Fruit fly (Drosophila melanogaster) whole organism, embryonic: ENCODE measurements around the gene CG3198.

ENCODE experiments used
- Ada2b ChIP-seq: fragments of 200-800 bp; sonication (Bioruptor generic); IDR thresholded peaks from 2 replicates; pipeline ENCODE4 v1.3.6; 2022; ENCODE audit warnings: missing biosample characterization, missing genetic modification characterization
- Awh ChIP-seq: fragments of 200-800 bp; sonication (Bioruptor generic); IDR thresholded peaks from 2 replicates; pipeline ENCODE4, ENCODE4 v1.3.6; 2022; ENCODE audit warnings: missing biosample characterization, missing genetic modification characterization
- CG10431 ChIP-seq: fragments of 200-800 bp; sonication (Bioruptor generic); optimal IDR thresholded peaks from 3 replicates; lab custom pipeline; 2018; ENCODE audit warnings: missing biosample characterization, mild to moderate bottlenecking, missing genetic modification characterization
- CG10654 ChIP-seq: fragments of 200-800 bp; sonication (Bioruptor generic); optimal IDR thresholded peaks from 2 replicates; lab custom pipeline; 2016; ENCODE audit warnings: missing biosample characterization, missing genetic modification characterization
- CG11247 ChIP-seq: fragments of 200-800 bp; sonication (Bioruptor generic); IDR thresholded peaks from 2 replicates; pipeline ENCODE4 v1.3.6; 2022; ENCODE audit warnings: missing biosample characterization, missing genetic modification characterization
- CG12299 ChIP-seq: fragments of 200-800 bp; sonication (Bioruptor generic); optimal IDR thresholded peaks from 2 replicates; lab custom pipeline; 2018; ENCODE audit warnings: missing biosample characterization, mild to moderate bottlenecking, missing genetic modification characterization
- CG12769 ChIP-seq: fragments of 200-800 bp; sonication (Bioruptor generic); optimal IDR thresholded peaks from 2 replicates; lab custom pipeline; 2019; ENCODE audit warnings: missing biosample characterization, mild to moderate bottlenecking, missing genetic modification characterization, moderate library complexity
- CG15479 ChIP-seq: fragments of 200-800 bp; sonication (Bioruptor generic); optimal IDR thresholded peaks from 3 replicates; lab custom pipeline; 2019; ENCODE audit warnings: missing biosample characterization, mild to moderate bottlenecking, missing genetic modification characterization, moderate library complexity
- CG16863 ChIP-seq: fragments of 200-800 bp; sonication (Bioruptor generic); optimal IDR thresholded peaks from 3 replicates; lab custom pipeline; 2016; ENCODE audit warnings: missing biosample characterization, missing genetic modification characterization
- CG1792 ChIP-seq: fragments of 200-800 bp; sonication (Bioruptor generic); optimal IDR thresholded peaks from 2 replicates; lab custom pipeline; 2016; ENCODE audit warnings: missing biosample characterization, missing genetic modification characterization
- CG18262 ChIP-seq: fragments of 200-800 bp; optimal IDR thresholded peaks from 3 replicates; lab custom pipeline; 2019; ENCODE audit warnings: missing biosample characterization, mild to moderate bottlenecking, missing genetic modification characterization, moderate library complexity
- CG18619 ChIP-seq: fragments of 200-800 bp; sonication (Bioruptor generic); optimal IDR thresholded peaks from 3 replicates; lab custom pipeline; 2017; ENCODE audit warnings: missing biosample characterization, mild to moderate bottlenecking, missing genetic modification characterization
- CG2889 ChIP-seq: fragments of 200-800 bp; sonication (Bioruptor generic); IDR thresholded peaks from 3 replicates; pipeline ENCODE4 v1.3.6; 2022; ENCODE audit warnings: missing biosample characterization, missing genetic modification characterization
- CG4424 ChIP-seq: fragments of 200-800 bp; sonication (Bioruptor generic); optimal IDR thresholded peaks from 3 replicates; lab custom pipeline; 2016; ENCODE audit warnings: missing biosample characterization, missing genetic modification characterization
- CG4820 ChIP-seq: fragments of 200-800 bp; sonication (Bioruptor generic); optimal IDR thresholded peaks from 3 replicates; lab custom pipeline; 2016; ENCODE audit warnings: missing biosample characterization, missing genetic modification characterization
- CG7556 ChIP-seq: fragments of 200-800 bp; sonication (Bioruptor generic); optimal IDR thresholded peaks from 2 replicates; lab custom pipeline; 2017; ENCODE audit warnings: missing biosample characterization, mild to moderate bottlenecking, missing genetic modification characterization
- CG9817 ChIP-seq: fragments of 200-800 bp; sonication (Bioruptor generic); optimal IDR thresholded peaks from 2 replicates; lab custom pipeline; 2018; ENCODE audit warnings: missing biosample characterization, mild to moderate bottlenecking, missing genetic modification characterization, moderate library complexity
- CG9876 ChIP-seq: fragments of 200-800 bp; sonication (Bioruptor generic); optimal IDR thresholded peaks from 2 replicates; lab custom pipeline; 2016; ENCODE audit warnings: missing biosample characterization, missing genetic modification characterization
- E2f1 ChIP-seq: fragments of 200-800 bp; sonication (Bioruptor generic); IDR thresholded peaks from 2 replicates; pipeline ENCODE4 v1.3.6; 2022; ENCODE audit warnings: missing biosample characterization, missing genetic modification characterization
- E2f2 ChIP-seq: fragments of 200-800 bp; sonication (Bioruptor generic); IDR thresholded peaks from 2 replicates; pipeline ENCODE4 v1.3.6; 2022; ENCODE audit warnings: missing biosample characterization, missing genetic modification characterization
- Fer3 ChIP-seq: fragments of 200-800 bp; sonication (Bioruptor generic); optimal IDR thresholded peaks from 2 replicates; lab custom pipeline; 2018; ENCODE audit warnings: missing biosample characterization, mild to moderate bottlenecking, missing genetic modification characterization, moderate library complexity
- H2.0 ChIP-seq: fragments of 200-800 bp; sonication (Bioruptor generic); IDR thresholded peaks from 2 replicates; pipeline ENCODE4 v1.3.6; 2022; ENCODE audit warnings: missing biosample characterization, missing genetic modification characterization
- HLHmδ ChIP-seq: fragments of 200-800 bp; sonication (Bioruptor generic); optimal IDR thresholded peaks from 2 replicates; lab custom pipeline; 2018; ENCODE audit warnings: missing biosample characterization, mild to moderate bottlenecking, missing genetic modification characterization, moderate library complexity
- Hr51 ChIP-seq, 2 experiments: fragments of 200-800 bp; sonication (Bioruptor generic); optimal IDR thresholded peaks; 2 replicates in 1 of 2; 3 replicates in 1 of 2; lab custom pipeline; 2016 to 2018; ENCODE audit warnings: missing biosample characterization in 2 of 2, missing genetic modification characterization in 2 of 2, mild to moderate bottlenecking in 1 of 2, moderate library complexity in 1 of 2
- Jarid2 ChIP-seq: fragments of 200-800 bp; sonication (Bioruptor generic); optimal IDR thresholded peaks from 3 replicates; lab custom pipeline; 2017; ENCODE audit warnings: mild to moderate bottlenecking, missing biosample characterization, missing genetic modification reagents, missing genetic modification characterization
- NC2β ChIP-seq: fragments of 200-800 bp; sonication (Bioruptor generic); optimal IDR thresholded peaks from 2 replicates; lab custom pipeline; 2016; ENCODE audit warnings: missing biosample characterization, missing genetic modification characterization
- NfI ChIP-seq: fragments of 200-800 bp; sonication (Bioruptor generic); optimal IDR thresholded peaks from 3 replicates; lab custom pipeline; 2018; ENCODE audit warnings: missing biosample characterization, mild to moderate bottlenecking, missing genetic modification characterization, moderate library complexity
- Ptx1 ChIP-seq: fragments of 200-800 bp; sonication (Bioruptor generic); IDR thresholded peaks from 2 replicates; pipeline ENCODE4 v1.3.6; 2022; ENCODE audit warnings: missing biosample characterization, missing genetic modification characterization
- Rfx ChIP-seq: fragments of 200-800 bp; sonication (Bioruptor generic); IDR thresholded peaks from 2 replicates; pipeline ENCODE4 v1.3.6; 2022; ENCODE audit warnings: missing biosample characterization, missing genetic modification characterization
- az2 ChIP-seq: fragments of 200-800 bp; sonication (Bioruptor generic); optimal IDR thresholded peaks from 3 replicates; lab custom pipeline; 2016; ENCODE audit warnings: missing biosample characterization, missing genetic modification characterization
- bsh ChIP-seq, 2 experiments: fragments of 200-800 bp; sonication (Bioruptor generic); optimal IDR thresholded peaks; 2 replicates each; lab custom pipeline; 2017 to 2018; ENCODE audit warnings: mild to moderate bottlenecking in 2 of 2, missing biosample characterization in 2 of 2, missing genetic modification characterization in 2 of 2, moderate library complexity in 1 of 2
- chm ChIP-seq: fragments of 200-800 bp; sonication (Bioruptor generic); IDR thresholded peaks from 2 replicates; pipeline ENCODE4 v1.3.6; 2022; ENCODE audit warnings: missing biosample characterization, missing genetic modification characterization
- chn ChIP-seq: fragments of 200-800 bp; sonication (Bioruptor generic); optimal IDR thresholded peaks from 2 replicates; lab custom pipeline; 2016; ENCODE audit warnings: missing biosample characterization, missing genetic modification characterization
- cwo ChIP-seq: fragments of 200-800 bp; sonication (Bioruptor generic); optimal IDR thresholded peaks from 3 replicates; lab custom pipeline; 2017; ENCODE audit warnings: missing biosample characterization, missing genetic modification characterization, mild to moderate bottlenecking, moderate library complexity, missing genetic modification reagents
- da ChIP-seq: fragments of 200-800 bp; sonication (Bioruptor generic); optimal IDR thresholded peaks from 2 replicates; lab custom pipeline; 2016; ENCODE audit warnings: missing biosample characterization, missing genetic modification characterization
- dmrt99B ChIP-seq: fragments of 200-800 bp; sonication (Bioruptor generic); optimal IDR thresholded peaks from 2 replicates; lab custom pipeline; 2018; ENCODE audit warnings: missing biosample characterization, mild to moderate bottlenecking, missing genetic modification characterization, moderate library complexity
- dpn ChIP-seq, 2 experiments: fragments of 200-800 bp; sonication (Bioruptor generic); optimal IDR thresholded peaks; 3 replicates each; lab custom pipeline; 2016; ENCODE audit warnings: missing biosample characterization in 2 of 2, missing genetic modification characterization in 2 of 2
- fru ChIP-seq: fragments of >200 bp; optimal IDR thresholded peaks from 2 replicates; lab custom pipeline; 2017
- gfzf ChIP-seq: fragments of 200-800 bp; sonication (Bioruptor generic); optimal IDR thresholded peaks from 2 replicates; lab custom pipeline; 2016; ENCODE audit warnings: missing biosample characterization, mild to moderate bottlenecking, missing genetic modification characterization, moderate library complexity
- ham ChIP-seq: fragments of 200-800 bp; sonication (Bioruptor generic); IDR thresholded peaks from 2 replicates; pipeline ENCODE4 v1.3.6; 2022; ENCODE audit warnings: missing biosample characterization, missing genetic modification characterization
- lbe ChIP-seq: fragments of 200-800 bp; sonication (Bioruptor generic); optimal IDR thresholded peaks from 2 replicates; lab custom pipeline; 2016; ENCODE audit warnings: missing biosample characterization, mild to moderate bottlenecking, missing genetic modification characterization
- mam ChIP-seq: fragments of 200-800 bp; sonication (Bioruptor generic); optimal IDR thresholded peaks from 3 replicates; lab custom pipeline; 2016; ENCODE audit warnings: missing biosample characterization, missing genetic modification characterization
- nerfin-1 ChIP-seq: fragments of 200-800 bp; sonication (Bioruptor generic); optimal IDR thresholded peaks from 3 replicates; lab custom pipeline; 2019; ENCODE audit warnings: missing biosample characterization, mild to moderate bottlenecking, missing genetic modification characterization, moderate library complexity
- nerfin-2 ChIP-seq: fragments of 200-800 bp; sonication (Bioruptor generic); IDR thresholded peaks from 2 replicates; pipeline ENCODE4 v1.3.6; 2022; ENCODE audit warnings: missing biosample characterization, missing genetic modification characterization; ENCODE audit not compliant: partially characterized antibody
- p53 ChIP-seq: fragments of 200-800 bp; sonication (Bioruptor generic); optimal IDR thresholded peaks from 2 replicates; lab custom pipeline; 2016; ENCODE audit warnings: missing biosample characterization, missing genetic modification characterization
- phol ChIP-seq: fragments of 200-800 bp; sonication (Bioruptor generic); optimal IDR thresholded peaks from 3 replicates; lab custom pipeline; 2018; ENCODE audit warnings: missing biosample characterization, mild to moderate bottlenecking, missing genetic modification characterization, moderate library complexity
- scrt ChIP-seq: fragments of 200-800 bp; sonication (Bioruptor generic); optimal IDR thresholded peaks from 2 replicates; lab custom pipeline; 2018; ENCODE audit warnings: missing biosample characterization, mild to moderate bottlenecking, missing genetic modification characterization, moderate library complexity
- sisA ChIP-seq: fragments of 200-800 bp; sonication (Bioruptor generic); IDR thresholded peaks from 2 replicates; pipeline ENCODE4 v1.3.6; 2022; ENCODE audit warnings: missing biosample characterization, missing genetic modification characterization
- trem ChIP-seq: fragments of 200-800 bp; optimal IDR thresholded peaks from 3 replicates; lab custom pipeline; 2019; ENCODE audit warnings: missing biosample characterization, mild to moderate bottlenecking, missing genetic modification characterization, moderate library complexity
- vfl ChIP-seq: fragments of 200-800 bp; sonication (Bioruptor generic); optimal IDR thresholded peaks from 2 replicates; lab custom pipeline; 2016; ENCODE audit warnings: missing biosample characterization, missing genetic modification characterization

CG3198 gene

DNA sequence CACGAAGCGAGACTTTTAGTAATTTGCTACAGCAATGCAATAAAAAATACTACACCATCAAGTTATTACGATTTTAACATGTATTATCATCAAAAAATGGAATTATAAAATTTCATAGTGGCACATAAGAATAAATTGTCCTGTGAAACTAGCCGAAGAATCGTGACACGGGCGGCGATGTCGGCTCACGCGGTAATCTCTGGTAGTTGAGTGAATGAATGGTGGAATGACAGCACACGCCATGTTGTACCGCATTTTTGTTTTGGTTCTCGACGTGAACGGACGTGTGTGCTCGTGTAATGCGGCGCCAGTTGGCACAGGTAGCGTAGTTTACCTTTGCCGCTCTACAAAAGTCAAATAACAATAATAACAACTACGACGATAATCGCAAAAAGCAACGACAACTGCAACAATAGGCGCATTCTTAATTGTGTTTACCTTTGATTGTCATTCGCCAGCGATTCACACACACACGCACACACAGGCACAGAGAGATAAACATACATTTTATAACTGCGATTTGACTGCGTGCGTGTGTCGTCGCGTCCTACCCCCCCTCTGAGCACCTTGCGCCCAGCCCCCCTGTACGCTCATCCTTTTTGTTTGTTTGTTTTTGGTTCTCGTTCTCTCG, 25.6 kb upstream of the CG3198 start, which contains the start of gene CG14441 (continued):
- TF ChIP-seq dmrt99B (tag; lab: Kevin White, UChicago) = peak; percentile 56
- TF ChIP-seq dpn (GFP tag; optimal IDR thresholded peaks at IDR 0.05; lab: Kevin White, UChicago) = peak; percentile 5 to 21
- TF ChIP-seq bsh (GFP tag; optimal IDR thresholded peaks at IDR 0.05; lab: Kevin White, UChicago) = peak in 1 of 2 experiments; percentile 49
- no peak for TF ChIP-seq gfzf (GFP tag; lab: Kevin White, UChicago)
- TF ChIP-seq Ada2b (GFP tag; lab: Robert Waterston, UW) = no peak
- no peak for TF ChIP-seq ham (GFP tag; lab: Robert Waterston, UW)
- no peak for TF ChIP-seq trem (tag; lab: Kevin White, UChicago)
- no peak for TF ChIP-seq sisA
- TF ChIP-seq NfI (GFP tag; lab: Kevin White, UChicago) = peak; percentile 43
- TF ChIP-seq Hr51 (GFP tag; optimal IDR thresholded peaks at IDR 0.05; lab: Kevin White, UChicago) = peak in 1 of 2 experiments; percentile 48
- TF ChIP-seq CG7556 (GFP tag; lab: Kevin White, UChicago) = peak; percentile 43
- no peak for TF ChIP-seq fru (lab: Kevin White, UChicago)
- no peak for TF ChIP-seq CG10654 (GFP tag; lab: Kevin White, UChicago)
- TF ChIP-seq CG1792 (GFP tag; lab: Kevin White, UChicago) = peak; percentile 0
- TF ChIP-seq E2f2 (GFP tag; lab: Robert Waterston, UW) = peak; percentile 30; the same call in 1 of the 2 replicates
- TF ChIP-seq cwo = peak; percentile 63
- TF ChIP-seq CG16863 (GFP tag; lab: Kevin White, UChicago) = no peak
- TF ChIP-seq E2f1 (GFP tag; lab: Robert Waterston, UW) = no peak
- TF ChIP-seq scrt (GFP tag; lab: Kevin White, UChicago) = peak; percentile 67
- peak; percentile 93 for TF ChIP-seq nerfin-2
- TF ChIP-seq HLHmδ (GFP tag; lab: Kevin White, UChicago) = peak; percentile 42
- TF ChIP-seq mam (GFP tag; lab: Kevin White, UChicago) = peak; percentile 37
- TF ChIP-seq Fer3 (tag; lab: Kevin White, UChicago) = peak; percentile 32
- peak; percentile 78 for TF ChIP-seq CG15479 (GFP tag; lab: Kevin White, UChicago)
- no peak for TF ChIP-seq Awh (GFP tag; lab: Robert Waterston, UW)
- peak; percentile 66 for TF ChIP-seq nerfin-1 (tag; lab: Kevin White, UChicago)
- peak; percentile 16 for TF ChIP-seq CG4424
- peak; percentile 83 for TF ChIP-seq Jarid2 (GFP tag; lab: Kevin White, UChicago)
- peak; percentile 51 for TF ChIP-seq CG12769
- no peak; the same call in 1 of the 2 replicates for TF ChIP-seq chm (GFP tag; lab: Robert Waterston, UW)
- TF ChIP-seq vfl (GFP tag; lab: Kevin White, UChicago) = peak; percentile 34
- peak; percentile 62 for TF ChIP-seq phol
- peak; percentile 53 for TF ChIP-seq Rfx (GFP tag; lab: Robert Waterston, UW)
- TF ChIP-seq CG10431 = no peak
- TF ChIP-seq CG9876 = peak; percentile 19
- TF ChIP-seq chn (GFP tag; lab: Kevin White, UChicago) = no peak
- peak; percentile 47 for TF ChIP-seq CG18619 (GFP tag; lab: Kevin White, UChicago)
- no peak for TF ChIP-seq NC2β (GFP tag; lab: Kevin White, UChicago)
- no peak for TF ChIP-seq Ptx1 (GFP tag; lab: Robert Waterston, UW)
- no peak for TF ChIP-seq H2.0
- no peak for TF ChIP-seq da
- peak; percentile 9 for TF ChIP-seq CG4820 (GFP tag; lab: Kevin White, UChicago)
- peak; percentile 93 for TF ChIP-seq p53 (GFP tag; lab: Kevin White, UChicago)
- no peak for TF ChIP-seq CG2889 (GFP tag; lab: Robert Waterston, UW)
- TF ChIP-seq CG11247 = no peak
- no peak for TF ChIP-seq CG9817 (tag; lab: Kevin White, UChicago)
- peak; percentile 67 for TF ChIP-seq CG12299
- peak; percentile 17 for TF ChIP-seq CG18262 (tag; lab: Kevin White, UChicago)
- peak; percentile 43 for TF ChIP-seq lbe (GFP tag; lab: Kevin White, UChicago)
- TF ChIP-seq az2 (GFP tag; lab: Kevin White, UChicago) = peak; percentile 21
